Fruit fly (Drosophila melanogaster) whole organism, embryonic: Measurements from ENCODE around the gene wrd.

Source experiments
- Blimp-1 ChIP-seq: fragments of 200-800 bp; sonication (Bioruptor generic); optimal IDR thresholded peaks from 3 replicates; lab custom pipeline; 2018; ENCODE audit warnings: missing biosample characterization, missing genetic modification characterization, mild to moderate bottlenecking, moderate library complexity, missing genetic modification reagents
- CG10431 ChIP-seq: fragments of 200-800 bp; sonication (Bioruptor generic); optimal IDR thresholded peaks from 3 replicates; lab custom pipeline; 2018; ENCODE audit warnings: missing biosample characterization, mild to moderate bottlenecking, missing genetic modification characterization
- CG10654 ChIP-seq: fragments of 200-800 bp; sonication (Bioruptor generic); optimal IDR thresholded peaks from 2 replicates; lab custom pipeline; 2016; ENCODE audit warnings: missing biosample characterization, missing genetic modification characterization
- CG14441 ChIP-seq: fragments of 200-800 bp; sonication (Bioruptor generic); IDR thresholded peaks from 2 replicates; pipeline ENCODE4 v1.3.6; 2022; ENCODE audit warnings: missing biosample characterization, missing genetic modification characterization
- CG1603 ChIP-seq: fragments of 200-800 bp; sonication (Bioruptor generic); optimal IDR thresholded peaks from 2 replicates; lab custom pipeline; 2019; ENCODE audit warnings: missing biosample characterization, mild to moderate bottlenecking, missing genetic modification characterization, moderate library complexity
- CG16815 ChIP-seq: fragments of 200-800 bp; sonication (Bioruptor generic); optimal IDR thresholded peaks from 3 replicates; lab custom pipeline; 2017; ENCODE audit warnings: missing biosample characterization, mild to moderate bottlenecking, missing genetic modification characterization
- CG17612 ChIP-seq: fragments of 200-800 bp; sonication (Bioruptor generic); IDR thresholded peaks from 2 replicates; pipeline ENCODE4 v1.3.6; 2022; ENCODE audit warnings: missing biosample characterization, missing genetic modification characterization
- CG2678 ChIP-seq: fragments of 200-800 bp; sonication (Bioruptor generic); optimal IDR thresholded peaks from 3 replicates; lab custom pipeline; 2019; ENCODE audit warnings: missing biosample characterization, mild to moderate bottlenecking, missing genetic modification characterization, moderate library complexity
- CG2712 ChIP-seq: fragments of 200-800 bp; optimal IDR thresholded peaks from 3 replicates; lab custom pipeline; 2019; ENCODE audit warnings: missing biosample characterization, mild to moderate bottlenecking, missing genetic modification characterization, moderate library complexity
- CG2889 ChIP-seq: fragments of 200-800 bp; sonication (Bioruptor generic); IDR thresholded peaks from 3 replicates; pipeline ENCODE4 v1.3.6; 2022; ENCODE audit warnings: missing biosample characterization, missing genetic modification characterization
- CG30403 ChIP-seq: fragments of 200-800 bp; sonication (Bioruptor generic); optimal IDR thresholded peaks from 3 replicates; lab custom pipeline; 2016; ENCODE audit warnings: missing biosample characterization, missing genetic modification characterization
- CG32767 ChIP-seq: fragments of 200-800 bp; sonication (Bioruptor generic); IDR thresholded peaks from 2 replicates; pipeline ENCODE4 v1.3.6; 2022; ENCODE audit warnings: missing biosample characterization, missing genetic modification characterization
- CG3995 ChIP-seq: fragments of 200-800 bp; sonication (Bioruptor generic); optimal IDR thresholded peaks from 3 replicates; lab custom pipeline; 2016; ENCODE audit warnings: missing biosample characterization, missing genetic modification characterization
- CG42726 ChIP-seq: fragments of 200-800 bp; sonication (Bioruptor generic); IDR thresholded peaks from 2 replicates; pipeline ENCODE4 v1.3.6; 2022; ENCODE audit warnings: missing biosample characterization, missing genetic modification characterization; ENCODE audit not compliant: partially characterized antibody
- CG5180 ChIP-seq: fragments of 200-800 bp; sonication (Bioruptor generic); optimal IDR thresholded peaks from 3 replicates; lab custom pipeline; 2017; ENCODE audit warnings: missing biosample characterization, missing genetic modification characterization, mild to moderate bottlenecking, moderate library complexity, missing genetic modification reagents
- CG7963 ChIP-seq: fragments of 200-800 bp; sonication (Bioruptor generic); IDR thresholded peaks from 3 replicates; pipeline ENCODE4 v1.3.6; 2022; ENCODE audit warnings: missing biosample characterization, missing genetic modification characterization; ENCODE audit not compliant: partially characterized antibody
- CG9215 ChIP-seq: fragments of 200-800 bp; sonication (Bioruptor generic); IDR thresholded peaks from 2 replicates; pipeline ENCODE4 v1.3.6; 2022; ENCODE audit warnings: missing biosample characterization, missing genetic modification characterization
- Camta ChIP-seq: fragments of 200-800 bp; sonication (Bioruptor generic); optimal IDR thresholded peaks from 2 replicates; lab custom pipeline; 2016; ENCODE audit warnings: missing biosample characterization, missing genetic modification characterization
- Dref ChIP-seq: fragments of 200-800 bp; sonication (Bioruptor generic); IDR thresholded peaks from 2 replicates; pipeline ENCODE4 v1.3.6; 2022; ENCODE audit warnings: missing biosample characterization, missing genetic modification characterization
- Fer3 ChIP-seq: fragments of 200-800 bp; sonication (Bioruptor generic); optimal IDR thresholded peaks from 2 replicates; lab custom pipeline; 2018; ENCODE audit warnings: missing biosample characterization, mild to moderate bottlenecking, missing genetic modification characterization, moderate library complexity
- H2.0 ChIP-seq: fragments of 200-800 bp; sonication (Bioruptor generic); IDR thresholded peaks from 2 replicates; pipeline ENCODE4 v1.3.6; 2022; ENCODE audit warnings: missing biosample characterization, missing genetic modification characterization
- Lim3 ChIP-seq: fragments of 200-800 bp; sonication (Bioruptor generic); IDR thresholded peaks from 2 replicates; pipeline ENCODE4 v1.3.6; 2022; ENCODE audit warnings: missing biosample characterization, missing genetic modification characterization
- Mes4 ChIP-seq: fragments of 200-800 bp; sonication (Bioruptor generic); optimal IDR thresholded peaks from 2 replicates; lab custom pipeline; 2016; ENCODE audit warnings: missing biosample characterization, missing genetic modification characterization
- Nf-YB ChIP-seq: fragments of 200-800 bp; sonication (Bioruptor generic); optimal IDR thresholded peaks from 3 replicates; lab custom pipeline; 2019; ENCODE audit warnings: missing biosample characterization, mild to moderate bottlenecking, missing genetic modification characterization, moderate library complexity
- Opbp ChIP-seq: fragments of 200-800 bp; sonication (Bioruptor generic); IDR thresholded peaks from 3 replicates; pipeline ENCODE4 v1.3.6; 2022; ENCODE audit warnings: missing biosample characterization, missing genetic modification characterization; ENCODE audit not compliant: partially characterized antibody
- Scr ChIP-seq: fragments of 200-800 bp; sonication (Bioruptor generic); IDR thresholded peaks from 2 replicates; pipeline ENCODE4 v1.3.6; 2022; ENCODE audit warnings: missing biosample characterization, missing genetic modification characterization; ENCODE audit not compliant: partially characterized antibody
- Sox100B ChIP-seq: fragments of 200-800 bp; sonication (Bioruptor generic); optimal IDR thresholded peaks from 3 replicates; lab custom pipeline; 2018; ENCODE audit warnings: missing biosample characterization, mild to moderate bottlenecking, missing genetic modification characterization
- Taf1 ChIP-seq: fragments of 200-800 bp; sonication (Bioruptor generic); IDR thresholded peaks from 2 replicates; pipeline ENCODE4 v1.3.6; 2022; ENCODE audit warnings: missing biosample characterization, missing genetic modification characterization
- ac ChIP-seq: fragments of 200-800 bp; sonication (Bioruptor generic); optimal IDR thresholded peaks from 3 replicates; lab custom pipeline; 2017; ENCODE audit warnings: missing biosample characterization, mild to moderate bottlenecking, missing genetic modification characterization
- aop ChIP-seq: fragments of 200-800 bp; sonication (Bioruptor generic); IDR thresholded peaks from 2 replicates; pipeline ENCODE4 v1.3.6; 2022; ENCODE audit warnings: missing biosample characterization, missing genetic modification characterization
- ash1 ChIP-seq: fragments of 200-800 bp; sonication (Bioruptor generic); optimal IDR thresholded peaks from 2 replicates; lab custom pipeline; 2018; ENCODE audit warnings: missing biosample characterization, mild to moderate bottlenecking, missing genetic modification characterization
- chinmo ChIP-seq: fragments of 200-800 bp; sonication (Bioruptor generic); IDR thresholded peaks from 4 replicates; pipeline ENCODE4 v1.3.6; 2022; ENCODE audit warnings: missing biosample characterization, missing genetic modification characterization; ENCODE audit not compliant: partially characterized antibody
- chm ChIP-seq: fragments of 200-800 bp; sonication (Bioruptor generic); IDR thresholded peaks from 2 replicates; pipeline ENCODE4 v1.3.6; 2022; ENCODE audit warnings: missing biosample characterization, missing genetic modification characterization
- cwo ChIP-seq: fragments of 200-800 bp; sonication (Bioruptor generic); optimal IDR thresholded peaks from 3 replicates; lab custom pipeline; 2017; ENCODE audit warnings: missing biosample characterization, missing genetic modification characterization, mild to moderate bottlenecking, moderate library complexity, missing genetic modification reagents
- dimm ChIP-seq: fragments of 200-800 bp; sonication (Bioruptor generic); IDR thresholded peaks from 2 replicates; pipeline ENCODE4 v1.3.6; 2022; ENCODE audit warnings: missing biosample characterization, missing genetic modification characterization
- dysf ChIP-seq: fragments of 200-800 bp; sonication (Bioruptor generic); IDR thresholded peaks from 3 replicates; pipeline ENCODE4 v1.3.6; 2022; ENCODE audit warnings: missing biosample characterization, missing genetic modification characterization
- gcm2 ChIP-seq: fragments of 200-800 bp; sonication (Bioruptor generic); optimal IDR thresholded peaks from 2 replicates; lab custom pipeline; 2016; ENCODE audit warnings: missing biosample characterization, missing genetic modification characterization
- gem ChIP-seq: fragments of 200-800 bp; sonication (Bioruptor generic); optimal IDR thresholded peaks from 2 replicates; lab custom pipeline; 2019; ENCODE audit warnings: missing biosample characterization, mild to moderate bottlenecking, missing genetic modification characterization, moderate library complexity
- gt ChIP-seq: fragments of 200-800 bp; sonication (Bioruptor generic); IDR thresholded peaks from 2 replicates; pipeline ENCODE4 v1.3.6; 2022; ENCODE audit warnings: missing biosample characterization, missing genetic modification characterization
- hbn ChIP-seq: fragments of 200-800 bp; sonication (Bioruptor generic); IDR thresholded peaks from 2 replicates; pipeline ENCODE4 v1.3.6; 2022; ENCODE audit warnings: missing biosample characterization, missing genetic modification characterization; ENCODE audit not compliant: partially characterized antibody
- hth ChIP-seq: fragments of >200 bp; optimal IDR thresholded peaks from 2 replicates; lab custom pipeline; 2017; ENCODE audit warnings: inconsistent platforms
- pan ChIP-seq, 4 experiments: fragments of >200 bp in 3 of 4; fragments of 200-800 bp in 1 of 4; sonication (Bioruptor generic) in 1 of 4; optimal IDR thresholded peaks in 3 of 4; IDR thresholded peaks in 1 of 4; 2 replicates each; pipeline versions ENCODE4 v1.3.6 to Lab custom; 2017 to 2022; ENCODE audit warnings: missing biosample characterization in 2 of 4, missing genetic modification characterization in 2 of 4, mixed read lengths in 1 of 4
- schlank ChIP-seq: fragments of 200-800 bp; sonication (Bioruptor generic); optimal IDR thresholded peaks from 2 replicates; lab custom pipeline; 2018; ENCODE audit warnings: missing biosample characterization, mild to moderate bottlenecking, missing genetic modification characterization
- sim ChIP-seq: fragments of 200-800 bp; sonication (Bioruptor generic); IDR thresholded peaks from 2 replicates; pipeline ENCODE4 v1.3.6; 2022; ENCODE audit warnings: missing biosample characterization, missing genetic modification characterization
- sob ChIP-seq: fragments of 200-800 bp; sonication (Bioruptor generic); IDR thresholded peaks from 2 replicates; pipeline ENCODE4 v1.3.6; 2022; ENCODE audit warnings: missing biosample characterization, missing genetic modification characterization
- sr ChIP-seq: fragments of 200-800 bp; sonication (Bioruptor generic); IDR thresholded peaks from 3 replicates; pipeline ENCODE4 v1.3.6; 2022; ENCODE audit warnings: missing biosample characterization, missing genetic modification characterization
- sug ChIP-seq: fragments of 200-800 bp; optimal IDR thresholded peaks from 2 replicates; lab custom pipeline; 2019; ENCODE audit warnings: missing biosample characterization, mild to moderate bottlenecking, missing genetic modification characterization, moderate library complexity
- tap ChIP-seq: fragments of 200-800 bp; optimal IDR thresholded peaks from 3 replicates; lab custom pipeline; 2019; ENCODE audit warnings: missing biosample characterization, mild to moderate bottlenecking, missing genetic modification characterization, moderate library complexity
- unc-4 ChIP-seq: fragments of 200-800 bp; sonication (Bioruptor generic); IDR thresholded peaks from 2 replicates; pipeline ENCODE4 v1.3.6; 2022; ENCODE audit warnings: missing biosample characterization, missing genetic modification characterization; ENCODE audit not compliant: partially characterized antibody
- zen ChIP-seq: fragments of 200-800 bp; sonication (Bioruptor generic); optimal IDR thresholded peaks from 3 replicates; lab custom pipeline; 2018; ENCODE audit warnings: missing biosample characterization, mild to moderate bottlenecking, missing genetic modification characterization, moderate library complexity

Gene wrd

dm6 chr3R:18199177-18199884 is 31.8 kb downstream of the wrd start, which contains the start of the genes Ssdp and CG7985 (continued):
- TF ChIP-seq schlank (no peak), Blimp-1 (GFP tag; lab: Kevin White, UChicago) (no peak), ash1 (GFP tag; lab: Kevin White, UChicago) (no peak), CG7963 (no peak), CG2678 (tag; lab: Kevin White, UChicago) (no peak), unc-4 (GFP tag; lab: Robert Waterston, UW) (no peak), gcm2 (GFP tag; lab: Kevin White, UChicago) (no peak), CG30403 (GFP tag; lab: Kevin White, UChicago) (no peak), CG10654 (GFP tag; lab: Kevin White, UChicago) (no peak), Nf-YB (GFP tag; lab: Kevin White, UChicago) (no peak), sr (no peak), Fer3 (tag; lab: Kevin White, UChicago) (no peak), CG3995 (GFP tag; lab: Kevin White, UChicago) (no peak), Scr (GFP tag; lab: Robert Waterston, UW) (no peak), gt (GFP tag; lab: Robert Waterston, UW) (no peak), CG42726 (GFP tag; lab: Robert Waterston, UW) (no peak), sim (GFP tag; lab: Robert Waterston, UW) (no peak), dimm (GFP tag; lab: Robert Waterston, UW) (no peak), zen (tag; lab: Kevin White, UChicago) (no peak), Camta (no peak), CG2889 (GFP tag; lab: Robert Waterston, UW) (no peak), pan (optimal IDR thresholded peaks at IDR 0.05; lab: Kevin White, UChicago) (no peak), pan (GFP tag; optimal IDR thresholded peaks at IDR 0.05 in 1 of 2, IDR thresholded peaks at IDR 0.05 in 1 of 2) (no peak), gem (no peak), Lim3 (GFP tag; lab: Robert Waterston, UW) (no peak), CG10431 (GFP tag; lab: Kevin White, UChicago) (no peak), Sox100B (no peak), hth (no peak), tap (tag; lab: Kevin White, UChicago) (no peak), CG16815 (GFP tag; lab: Kevin White, UChicago) (no peak), hbn (GFP tag; lab: Robert Waterston, UW) (no peak), CG14441 (no peak), Taf1 (no peak), CG9215 (GFP tag; lab: Robert Waterston, UW) (no peak), Mes4 (no peak), cwo (GFP tag; lab: Kevin White, UChicago) (no peak), dysf (GFP tag; lab: Robert Waterston, UW) (no peak), Opbp (GFP tag; lab: Robert Waterston, UW) (no peak), chinmo (GFP tag; lab: Robert Waterston, UW) (no peak), CG1603 (peak; percentile 27), CG5180 (GFP tag; lab: Kevin White, UChicago) (no peak), CG17612 (GFP tag; lab: Robert Waterston, UW) (no peak), ac (GFP tag; lab: Kevin White, UChicago) (no peak), Dref (GFP tag; lab: Robert Waterston, UW) (no peak), sob (GFP tag; lab: Robert Waterston, UW) (no peak), H2.0 (GFP tag; lab: Robert Waterston, UW) (no peak), sug (no peak), CG2712 (tag; lab: Kevin White, UChicago) (peak; percentile 26), chm (GFP tag; lab: Robert Waterston, UW) (no peak), aop (GFP tag; lab: Robert Waterston, UW) (no peak), CG32767 (GFP tag; lab: Robert Waterston, UW) (no peak)
